Fruit fly (Drosophila melanogaster) whole organism, embryonic: ENCODE data around the gene tra.

Experiments used
- BEAF-32 ChIP-seq: fragments of 200-800 bp; sonication (Bioruptor generic); optimal IDR thresholded peaks from 3 replicates; lab custom pipeline; 2017; ENCODE audit warnings: missing biosample characterization, missing genetic modification characterization, mild to moderate bottlenecking, moderate library complexity, missing genetic modification reagents
- BtbVII ChIP-seq: fragments of 200-800 bp; sonication (Bioruptor generic); optimal IDR thresholded peaks from 3 replicates; lab custom pipeline; 2017; ENCODE audit warnings: missing biosample characterization, mild to moderate bottlenecking, missing genetic modification characterization
- Bteb2 ChIP-seq: fragments of 200-800 bp; sonication (Bioruptor generic); optimal IDR thresholded peaks from 2 replicates; lab custom pipeline; 2016; ENCODE audit warnings: missing biosample characterization, missing genetic modification characterization
- CG10274 ChIP-seq: fragments of 200-800 bp; sonication (Bioruptor generic); optimal IDR thresholded peaks from 3 replicates; lab custom pipeline; 2017; ENCODE audit warnings: missing biosample characterization, mild to moderate bottlenecking, missing genetic modification characterization
- CG10654 ChIP-seq: fragments of 200-800 bp; sonication (Bioruptor generic); optimal IDR thresholded peaks from 2 replicates; lab custom pipeline; 2016; ENCODE audit warnings: missing biosample characterization, missing genetic modification characterization
- CG12236 ChIP-seq: fragments of 200-800 bp; sonication (Bioruptor generic); optimal IDR thresholded peaks from 2 replicates; lab custom pipeline; 2016; ENCODE audit warnings: missing biosample characterization, missing genetic modification characterization
- CG12391 ChIP-seq: fragments of 200-800 bp; sonication (Bioruptor generic); optimal IDR thresholded peaks from 3 replicates; lab custom pipeline; 2018; ENCODE audit warnings: missing biosample characterization, mild to moderate bottlenecking, missing genetic modification characterization, moderate library complexity
- CG12659 ChIP-seq: fragments of 200-800 bp; sonication (Bioruptor generic); optimal IDR thresholded peaks from 3 replicates; lab custom pipeline; 2017; ENCODE audit warnings: mild to moderate bottlenecking, missing biosample characterization, missing genetic modification reagents, missing genetic modification characterization
- CG13424 ChIP-seq: fragments of 200-800 bp; sonication (Bioruptor generic); optimal IDR thresholded peaks from 2 replicates; lab custom pipeline; 2019; ENCODE audit warnings: missing biosample characterization, mild to moderate bottlenecking, missing genetic modification characterization, moderate library complexity
- CG13624 ChIP-seq: fragments of 200-800 bp; sonication (Bioruptor generic); optimal IDR thresholded peaks from 2 replicates; lab custom pipeline; 2016; ENCODE audit warnings: missing biosample characterization, missing genetic modification characterization
- CG13775 ChIP-seq: fragments of 200-800 bp; sonication (Bioruptor generic); optimal IDR thresholded peaks from 3 replicates; lab custom pipeline; 2017; ENCODE audit warnings: missing biosample characterization, mild to moderate bottlenecking, missing genetic modification characterization
- CG14441 ChIP-seq: fragments of 200-800 bp; sonication (Bioruptor generic); IDR thresholded peaks from 2 replicates; pipeline ENCODE4 v1.3.6; 2022; ENCODE audit warnings: missing biosample characterization, missing genetic modification characterization
- CG18476 ChIP-seq: fragments of 200-800 bp; sonication (Bioruptor generic); optimal IDR thresholded peaks from 2 replicates; lab custom pipeline; 2016; ENCODE audit warnings: missing biosample characterization, mild to moderate bottlenecking, missing genetic modification characterization
- CG2202 ChIP-seq: fragments of 200-800 bp; sonication (Bioruptor generic); optimal IDR thresholded peaks from 2 replicates; lab custom pipeline; 2018; ENCODE audit warnings: missing biosample characterization, mild to moderate bottlenecking, missing genetic modification characterization
- CG2712 ChIP-seq: fragments of 200-800 bp; optimal IDR thresholded peaks from 3 replicates; lab custom pipeline; 2019; ENCODE audit warnings: missing biosample characterization, mild to moderate bottlenecking, missing genetic modification characterization, moderate library complexity
- CG30020 ChIP-seq: fragments of 200-800 bp; optimal IDR thresholded peaks from 2 replicates; lab custom pipeline; 2019; ENCODE audit warnings: missing biosample characterization, mild to moderate bottlenecking, missing genetic modification characterization, moderate library complexity
- CG34422 ChIP-seq: fragments of 200-800 bp; sonication (Bioruptor generic); IDR thresholded peaks from 3 replicates; pipeline ENCODE4 v1.3.6; 2022; ENCODE audit warnings: missing biosample characterization, missing genetic modification characterization
- CG3847 ChIP-seq: fragments of 200-800 bp; sonication (Bioruptor generic); IDR thresholded peaks from 2 replicates; pipeline ENCODE4 v1.3.6; 2022; ENCODE audit warnings: missing biosample characterization, missing genetic modification characterization
- CG42726 ChIP-seq: fragments of 200-800 bp; sonication (Bioruptor generic); IDR thresholded peaks from 2 replicates; pipeline ENCODE4 v1.3.6; 2022; ENCODE audit warnings: missing biosample characterization, missing genetic modification characterization; ENCODE audit not compliant: partially characterized antibody
- CG4820 ChIP-seq: fragments of 200-800 bp; sonication (Bioruptor generic); optimal IDR thresholded peaks from 3 replicates; lab custom pipeline; 2016; ENCODE audit warnings: missing biosample characterization, missing genetic modification characterization
- CG4854 ChIP-seq: fragments of 200-800 bp; sonication (Bioruptor generic); optimal IDR thresholded peaks from 2 replicates; lab custom pipeline; 2016; ENCODE audit warnings: missing biosample characterization, missing genetic modification characterization, inconsistent platforms
- CG8924 ChIP-seq: fragments of 200-800 bp; optimal IDR thresholded peaks from 3 replicates; lab custom pipeline; 2019; ENCODE audit warnings: missing biosample characterization, mild to moderate bottlenecking, missing genetic modification characterization, moderate library complexity
- CG9932 ChIP-seq: fragments of 200-800 bp; sonication (Bioruptor generic); IDR thresholded peaks from 2 replicates; pipeline ENCODE4 v1.3.6; 2022; ENCODE audit warnings: missing biosample characterization, missing genetic modification characterization
- CrebB ChIP-seq: fragments of 200-800 bp; sonication (Bioruptor generic); optimal IDR thresholded peaks from 3 replicates; lab custom pipeline; 2018; ENCODE audit warnings: missing biosample characterization, mild to moderate bottlenecking, missing genetic modification characterization
- Dfd ChIP-seq, 2 experiments: fragments of >200 bp; optimal IDR thresholded peaks; 2 replicates each; lab custom pipeline; 2017; ENCODE audit warnings: missing biosample characterization in 2 of 2, missing genetic modification characterization in 2 of 2
- Drgx ChIP-seq: fragments of 200-800 bp; sonication (Bioruptor generic); IDR thresholded peaks from 2 replicates; pipeline ENCODE4 v1.3.6; 2022; ENCODE audit warnings: missing biosample characterization, missing genetic modification characterization
- Fer2 ChIP-seq: fragments of 200-800 bp; sonication (Bioruptor generic); optimal IDR thresholded peaks from 2 replicates; lab custom pipeline; 2018; ENCODE audit warnings: missing biosample characterization, mild to moderate bottlenecking, missing genetic modification characterization, moderate library complexity
- HLH3B ChIP-seq: fragments of 200-800 bp; sonication (Bioruptor generic); IDR thresholded peaks from 2 replicates; pipeline ENCODE4 v1.3.6; 2022; ENCODE audit warnings: missing biosample characterization, missing genetic modification characterization
- HmgD ChIP-seq: fragments of 200-800 bp; sonication (Bioruptor generic); optimal IDR thresholded peaks from 3 replicates; lab custom pipeline; 2016; ENCODE audit warnings: missing biosample characterization, missing genetic modification characterization
- Hr3 ChIP-seq: fragments of 200-800 bp; sonication (Bioruptor generic); optimal IDR thresholded peaks from 3 replicates; lab custom pipeline; 2016; ENCODE audit warnings: missing biosample characterization, missing genetic modification characterization
- NFAT ChIP-seq: fragments of 200-800 bp; sonication (Bioruptor generic); IDR thresholded peaks from 2 replicates; pipeline ENCODE4 v1.3.6; 2022; ENCODE audit warnings: missing biosample characterization, missing genetic modification characterization
- Nf-YC ChIP-seq: fragments of 200-800 bp; optimal IDR thresholded peaks from 3 replicates; lab custom pipeline; 2019; ENCODE audit warnings: missing biosample characterization, mild to moderate bottlenecking, missing genetic modification characterization, moderate library complexity
- NfI ChIP-seq: fragments of 200-800 bp; sonication (Bioruptor generic); optimal IDR thresholded peaks from 3 replicates; lab custom pipeline; 2018; ENCODE audit warnings: missing biosample characterization, mild to moderate bottlenecking, missing genetic modification characterization, moderate library complexity
- PHDP ChIP-seq: fragments of 200-800 bp; sonication (Bioruptor generic); optimal IDR thresholded peaks from 3 replicates; lab custom pipeline; 2018; ENCODE audit warnings: missing biosample characterization, mild to moderate bottlenecking, missing genetic modification characterization, moderate library complexity
- Tbp ChIP-seq: fragments of >200 bp; optimal IDR thresholded peaks from 2 replicates; lab custom pipeline; 2018; ENCODE audit warnings: missing biosample characterization, missing genetic modification characterization
- Xrp1 ChIP-seq: fragments of 200-800 bp; sonication (Bioruptor generic); IDR thresholded peaks from 2 replicates; pipeline ENCODE4 v1.3.6; 2022; ENCODE audit warnings: missing biosample characterization, missing genetic modification characterization
- bowl ChIP-seq: fragments of 200-800 bp; sonication (Bioruptor generic); IDR thresholded peaks from 2 replicates; pipeline ENCODE4 v1.3.6; 2022; ENCODE audit warnings: missing biosample characterization, missing genetic modification characterization
- exex ChIP-seq: fragments of 200-800 bp; sonication (Bioruptor generic); optimal IDR thresholded peaks from 4 replicates; lab custom pipeline; 2018; ENCODE audit warnings: missing biosample characterization, mild to moderate bottlenecking, missing genetic modification characterization, moderate library complexity
- gsb ChIP-seq: fragments of 200-800 bp; sonication (Bioruptor generic); IDR thresholded peaks from 2 replicates; pipeline ENCODE4 v1.3.6; 2022; ENCODE audit warnings: missing biosample characterization, missing genetic modification characterization
- hb ChIP-seq: fragments of 200-800 bp; sonication (Bioruptor generic); IDR thresholded peaks from 3 replicates; pipeline ENCODE4 v1.3.6; 2022; ENCODE audit warnings: missing biosample characterization, missing genetic modification characterization; ENCODE audit not compliant: partially characterized antibody
- kay ChIP-seq: fragments of 200-800 bp; sonication (Bioruptor generic); optimal IDR thresholded peaks from 2 replicates; lab custom pipeline; 2016; ENCODE audit warnings: missing biosample characterization, missing genetic modification characterization
- mld ChIP-seq: fragments of 200-800 bp; sonication (Bioruptor generic); IDR thresholded peaks from 3 replicates; pipeline ENCODE4 v1.3.6; 2022; ENCODE audit warnings: missing biosample characterization, missing genetic modification characterization; ENCODE audit not compliant: partially characterized antibody
- org-1 ChIP-seq: fragments of 200-800 bp; sonication (Bioruptor generic); optimal IDR thresholded peaks from 2 replicates; lab custom pipeline; 2017; ENCODE audit warnings: missing biosample characterization, missing genetic modification characterization
- phol ChIP-seq: fragments of 200-800 bp; sonication (Bioruptor generic); optimal IDR thresholded peaks from 3 replicates; lab custom pipeline; 2018; ENCODE audit warnings: missing biosample characterization, mild to moderate bottlenecking, missing genetic modification characterization, moderate library complexity
- pum ChIP-seq: fragments of 200-800 bp; sonication (Bioruptor generic); optimal IDR thresholded peaks from 2 replicates; lab custom pipeline; 2016; ENCODE audit warnings: missing biosample characterization, missing genetic modification characterization
- sens ChIP-seq: fragments of 200-800 bp; sonication (Bioruptor generic); peaks from one replicate; lab custom pipeline; 2016; ENCODE audit warnings: missing biosample characterization, missing genetic modification characterization
- slou ChIP-seq: fragments of 200-800 bp; sonication (Bioruptor generic); optimal IDR thresholded peaks from 3 replicates; lab custom pipeline; 2016; ENCODE audit warnings: missing biosample characterization, missing genetic modification characterization
- sob ChIP-seq: fragments of 200-800 bp; sonication (Bioruptor generic); IDR thresholded peaks from 2 replicates; pipeline ENCODE4 v1.3.6; 2022; ENCODE audit warnings: missing biosample characterization, missing genetic modification characterization
- stc ChIP-seq: fragments of 200-800 bp; sonication (Bioruptor generic); IDR thresholded peaks from 2 replicates; pipeline ENCODE4 v1.3.6; 2022; ENCODE audit warnings: missing biosample characterization, missing genetic modification characterization
- tna ChIP-seq: fragments of 200-800 bp; sonication (Bioruptor generic); IDR thresholded peaks from 2 replicates; pipeline ENCODE4 v1.3.6; 2022; ENCODE audit warnings: missing biosample characterization, missing genetic modification characterization; ENCODE audit not compliant: partially characterized antibody
- trem ChIP-seq: fragments of 200-800 bp; optimal IDR thresholded peaks from 3 replicates; lab custom pipeline; 2019; ENCODE audit warnings: missing biosample characterization, mild to moderate bottlenecking, missing genetic modification characterization, moderate library complexity

The tra gene

dm6 chr3L:16615132-16615709 is 24.4 kb upstream of the tra start, which contains the start of gene Mo25 (continued):
- peak; percentile 2 for TF ChIP-seq sens (GFP tag; lab: Kevin White, UChicago)
- TF ChIP-seq Fer2: peak; percentile 10
- peak; percentile 39 for TF ChIP-seq Bteb2 (GFP tag; lab: Kevin White, UChicago)
- no peak for TF ChIP-seq slou (GFP tag; lab: Kevin White, UChicago)
- TF ChIP-seq Tbp (GFP tag; lab: Kevin White, UChicago): no peak
- no peak for TF ChIP-seq CG12236 (GFP tag; lab: Kevin White, UChicago)
- TF ChIP-seq CG13424: peak; percentile 29
- peak; percentile 51 for TF ChIP-seq CG8924 (tag; lab: Kevin White, UChicago)
- TF ChIP-seq CG30020 (tag; lab: Kevin White, UChicago): peak; percentile 52
- peak; percentile 67 for TF ChIP-seq sob (GFP tag; lab: Robert Waterston, UW)
- TF ChIP-seq CG2202 (tag; lab: Kevin White, UChicago): no peak
- TF ChIP-seq Hr3 (GFP tag; lab: Kevin White, UChicago): peak; percentile 42
- TF ChIP-seq mld (GFP tag; lab: Robert Waterston, UW): no peak; the same call in 2 of the 3 replicates
- TF ChIP-seq CG10654: no peak
- TF ChIP-seq HmgD (GFP tag; lab: Kevin White, UChicago): no peak
- no peak for TF ChIP-seq CG4854 (GFP tag; lab: Kevin White, UChicago)
- TF ChIP-seq Drgx (GFP tag; lab: Robert Waterston, UW): no peak
- TF ChIP-seq CG2712 (tag; lab: Kevin White, UChicago): peak; percentile 65
- no peak for TF ChIP-seq CG13624
- TF ChIP-seq CG18476 (GFP tag; lab: Kevin White, UChicago): peak; percentile 32
- peak; percentile 77 for TF ChIP-seq CG9932 (GFP tag; lab: Robert Waterston, UW)
- peak; percentile 55 for TF ChIP-seq tna (GFP tag; lab: Robert Waterston, UW)
- TF ChIP-seq HLH3B: peak; percentile 32; the same call in 1 of the 2 replicates
- TF ChIP-seq CG4820 (GFP tag; lab: Kevin White, UChicago): peak; percentile 14
- TF ChIP-seq org-1: no peak
- TF ChIP-seq CG10274: no peak
- peak; percentile 47; the same call in 1 of the 2 replicates for TF ChIP-seq CG42726 (GFP tag; lab: Robert Waterston, UW)
- TF ChIP-seq NfI (GFP tag; lab: Kevin White, UChicago): peak; percentile 46
- no peak for TF ChIP-seq CG34422
- peak; percentile 78 for TF ChIP-seq trem (tag; lab: Kevin White, UChicago)
- peak; percentile 49; the same call in 1 of the 2 replicates for TF ChIP-seq NFAT (GFP tag; lab: Robert Waterston, UW)
- TF ChIP-seq Nf-YC: peak; percentile 59
- no peak for TF ChIP-seq Dfd (GFP tag; optimal IDR thresholded peaks at IDR 0.05; lab: Kevin White, UChicago)
- peak; percentile 79 for TF ChIP-seq BEAF-32 (GFP tag; lab: Kevin White, UChicago)
- no peak for TF ChIP-seq CrebB (tag; lab: Kevin White, UChicago)
- no peak for TF ChIP-seq gsb (GFP tag; lab: Robert Waterston, UW)
- no peak for TF ChIP-seq CG14441
- TF ChIP-seq kay (GFP tag; lab: Kevin White, UChicago): no peak
- peak; percentile 69 for TF ChIP-seq CG12391 (tag; lab: Kevin White, UChicago)
- no peak for TF ChIP-seq bowl
- TF ChIP-seq hb (GFP tag; lab: Robert Waterston, UW): no peak; the same call in 2 of the 3 replicates
- TF ChIP-seq phol (tag; lab: Kevin White, UChicago): peak; percentile 40
- no peak for TF ChIP-seq stc (GFP tag; lab: Robert Waterston, UW)
- TF ChIP-seq pum: no peak
- peak; percentile 27 for TF ChIP-seq exex
- TF ChIP-seq PHDP (tag; lab: Kevin White, UChicago): peak; percentile 35
- TF ChIP-seq CG12659: peak; percentile 88
- peak; percentile 35 for TF ChIP-seq CG13775 (GFP tag; lab: Kevin White, UChicago)
- TF ChIP-seq BtbVII (GFP tag; lab: Kevin White, UChicago): peak; percentile 29
- peak; percentile 71 for TF ChIP-seq CG3847
- TF ChIP-seq Xrp1 (GFP tag; lab: Robert Waterston, UW): peak; percentile 53; the same call in 1 of the 2 replicates
